Worm (Caenorhabditis elegans) whole organism, midembryonic: ENCODE results near the gene nas-20.

ENCODE experiments used
- T22C8.4 ChIP-seq: fragments of 200-800 bp; sonication (Bioruptor generic); IDR thresholded peaks from 2 replicates; pipeline ENCODE4 v1.3.6; 2022; ENCODE audit warnings: missing genetic modification characterization, missing compliant biosample characterization
- cog-1 ChIP-seq: sonication (generic microtip); optimal IDR thresholded peaks from 2 replicates; lab custom pipeline; 2016; ENCODE audit warnings: missing genetic modification characterization, missing compliant biosample characterization
- flt-1 ChIP-seq: fragments of 200-800 bp; sonication (Bioruptor generic); IDR thresholded peaks from 2 replicates; pipeline ENCODE4 v1.3.6; 2022; ENCODE audit warnings: missing genetic modification characterization, missing compliant biosample characterization
- klf-2 ChIP-seq: fragments of 200-800 bp; sonication (Bioruptor generic); conservative IDR thresholded peaks from 2 replicates; pipeline ENCODE4 v1.3.6; 2022; ENCODE audit warnings: missing genetic modification reagents, missing genetic modification characterization, missing compliant biosample characterization
- med-1 ChIP-seq: sonication (generic microtip); optimal IDR thresholded peaks from 2 replicates; lab custom pipeline; 2017; ENCODE audit warnings: missing genetic modification characterization, mild to moderate bottlenecking, missing compliant biosample characterization, antibody characterized with exemption, missing genetic modification reagents; ENCODE audit not compliant: insufficient read depth
- ref-1 ChIP-seq: fragments of 200-800 bp; sonication (Bioruptor generic); conservative IDR thresholded peaks from 2 replicates; pipeline ENCODE4 v1.3.6; 2022; ENCODE audit warnings: missing genetic modification reagents, missing genetic modification characterization, missing compliant biosample characterization
- tab-1 ChIP-seq: fragments of 200-800 bp; sonication (Bioruptor generic); IDR thresholded peaks from 2 replicates; pipeline ENCODE4 v1.3.6; 2022; ENCODE audit warnings: missing genetic modification characterization, missing compliant biosample characterization
- ztf-23 ChIP-seq: fragments of 200-800 bp; sonication (Bioruptor generic); IDR thresholded peaks from 2 replicates; pipeline ENCODE4 v1.3.6; 2022; ENCODE audit warnings: missing genetic modification reagents, missing genetic modification characterization, missing compliant biosample characterization
- ztf-29 ChIP-seq: fragments of 200-800 bp; sonication (Bioruptor generic); IDR thresholded peaks from 2 replicates; pipeline ENCODE4 v1.3.6; 2022; ENCODE audit warnings: missing genetic modification reagents, missing genetic modification characterization, missing compliant biosample characterization

- TF ChIP-seq tab-1 (GFP tag; lab: Robert Waterston, UW) = no peak
- TF ChIP-seq flt-1 (GFP tag; lab: Robert Waterston, UW) = no peak
- TF ChIP-seq cog-1 (tag; lab: Kevin White, UChicago) = no peak
- TF ChIP-seq ztf-23 = no peak
- no peak for TF ChIP-seq ztf-29 (GFP tag; lab: Robert Waterston, UW)
- TF ChIP-seq med-1 (GFP tag; lab: Kevin White, UChicago) = no peak
- no peak for TF ChIP-seq klf-2
- TF ChIP-seq ref-1 (GFP tag; lab: Robert Waterston, UW) = no peak
- TF ChIP-seq T22C8.4 (GFP tag; lab: Robert Waterston, UW) = no peak
Measured at ce11 chrV:11474399-11474798, 2.3 kb upstream of the nas-20 start, which contains the start of gene nas-22.
